Worm (Caenorhabditis elegans): ENCODE measurements around the gene mex-5.
A peak's percentile ranks its signal among the peaks of the same experiment; 100 is the strongest.

Gene mex-5

ce11 chrIV:13395255-13395654, 41.7 kb downstream of the mex-5 start (continued):
- TF ChIP-seq hlh-13 (GFP tag; optimal IDR thresholded peaks at IDR 0.05), result no peak
- TF ChIP-seq ceh-19 (GFP tag; optimal IDR thresholded peaks at IDR 0.05), result no peak
- no peak for TF ChIP-seq pha-4 (tag; optimal IDR thresholded peaks at IDR 0.05)
- no peak for TF ChIP-seq odd-2 (tag; optimal IDR thresholded peaks at IDR 0.05)
- no peak for TF ChIP-seq elt-4 (tag; optimal IDR thresholded peaks at IDR 0.05)
- no peak for TF ChIP-seq eyg-1 (tag; optimal IDR thresholded peaks at IDR 0.05)
- peak; percentile 45 for TF ChIP-seq nfya-1 (tag; optimal IDR thresholded peaks at IDR 0.05)
- TF ChIP-seq K09A11.1 (tag; optimal IDR thresholded peaks at IDR 0.05; ENCODE audit: insufficient read depth), result no peak
- no peak for TF ChIP-seq pag-3 (tag; optimal IDR thresholded peaks at IDR 0.05; ENCODE audit: borderline replicate concordance)
- TF ChIP-seq dmd-4 (tag; optimal IDR thresholded peaks at IDR 0.05; ENCODE audit: borderline replicate concordance), result no peak
- no peak for TF ChIP-seq ets-4 (tag; optimal IDR thresholded peaks at IDR 0.05)
- no peak for TF ChIP-seq ceh-48 (tag; optimal IDR thresholded peaks at IDR 0.05)
- TF ChIP-seq ceh-24 (tag; optimal IDR thresholded peaks at IDR 0.05), result no peak
- no peak for TF ChIP-seq pat-9 (tag; optimal IDR thresholded peaks at IDR 0.05)
- TF ChIP-seq nhr-232 (tag; optimal IDR thresholded peaks at IDR 0.05), result no peak
- TF ChIP-seq ceh-45 (GFP tag; IDR thresholded peaks at IDR 0.05), result no peak
- peak; percentile 67 for TF ChIP-seq unc-42 (tag; optimal IDR thresholded peaks at IDR 0.05)
- no peak for TF ChIP-seq pha-2 (tag; optimal IDR thresholded peaks at IDR 0.05)
- peak; percentile 58 for TF ChIP-seq unc-55 (GFP tag; optimal IDR thresholded peaks at IDR 0.05)
- TF ChIP-seq unc-3 (GFP tag; conservative IDR thresholded peaks at IDR 0.05), result no peak
- TF ChIP-seq unc-3 (tag; optimal IDR thresholded peaks at IDR 0.05), result no peak
- no peak for TF ChIP-seq hlh-15 (tag; optimal IDR thresholded peaks at IDR 0.05)
- TF ChIP-seq ceh-34 (tag; optimal IDR thresholded peaks at IDR 0.05), result no peak
- TF ChIP-seq lim-6 (tag; optimal IDR thresholded peaks at IDR 0.05), result no peak
- TF ChIP-seq pax-1 (tag; optimal IDR thresholded peaks at IDR 0.05), result no peak
- TF ChIP-seq che-1 (tag; optimal IDR thresholded peaks at IDR 0.05), result no peak
- TF ChIP-seq sdc-2 (tag; optimal IDR thresholded peaks at IDR 0.05), result no peak
- peak; percentile 54 for TF ChIP-seq ceh-31 (tag; optimal IDR thresholded peaks at IDR 0.05)
- TF ChIP-seq ahr-1 (tag; optimal IDR thresholded peaks at IDR 0.05), result no peak
- TF ChIP-seq F13H6.1 (tag; optimal IDR thresholded peaks at IDR 0.05), result no peak
- TF ChIP-seq K02D7.2 (tag; optimal IDR thresholded peaks at IDR 0.05), result no peak
- peak; percentile 30 for TF ChIP-seq ceh-9 (tag; optimal IDR thresholded peaks at IDR 0.05)
- TF ChIP-seq fkh-10 (GFP tag; optimal IDR thresholded peaks at IDR 0.05), result no peak
- TF ChIP-seq Y22D7AL.16 (tag; optimal IDR thresholded peaks at IDR 0.05), result no peak
- TF ChIP-seq fax-1 (tag; optimal IDR thresholded peaks at IDR 0.05), result peak; percentile 17
- no peak for TF ChIP-seq ceh-22 (tag; optimal IDR thresholded peaks at IDR 0.05)
- TF ChIP-seq C08G9.2 (tag; optimal IDR thresholded peaks at IDR 0.05), result no peak
- TF ChIP-seq pqm-1 (tag; optimal IDR thresholded peaks at IDR 0.05), result peak; percentile 63
- TF ChIP-seq dve-1 (tag; optimal IDR thresholded peaks at IDR 0.05), result peak; percentile 48
- no peak for TF ChIP-seq ceh-14 (tag; optimal IDR thresholded peaks at IDR 0.05)
- TF ChIP-seq zip-5 (tag; optimal IDR thresholded peaks at IDR 0.05), result no peak
- no peak for TF ChIP-seq unc-86 (tag; optimal IDR thresholded peaks at IDR 0.05)
- no peak for TF ChIP-seq npax-4 (tag; optimal IDR thresholded peaks at IDR 0.05)
- no peak for TF ChIP-seq hlh-8 (tag; optimal IDR thresholded peaks at IDR 0.05)
- no peak for TF ChIP-seq ceh-30 (tag; optimal IDR thresholded peaks at IDR 0.05)
- TF ChIP-seq tbx-2 (tag; optimal IDR thresholded peaks at IDR 0.05), result no peak

ce11 chrIV:13396375-13396774, 42.9 kb downstream of the mex-5 start:
- TF ChIP-seq C38D4.7 (GFP tag; optimal IDR thresholded peaks at IDR 0.05) (no peak), ceh-18 (tag; optimal IDR thresholded peaks at IDR 0.05) (no peak), nfya-1 (tag; optimal IDR thresholded peaks at IDR 0.05) (no peak), fkh-10 (GFP tag; optimal IDR thresholded peaks at IDR 0.05) (no peak), ceh-14 (tag; optimal IDR thresholded peaks at IDR 0.05) (no peak), elt-2 (tag; optimal IDR thresholded peaks at IDR 0.05) (peak; percentile 78)

All from whole organism, late embryonic.